Fruit fly (Drosophila melanogaster) whole organism, embryonic: ENCODE measurements around the gene senju.

ENCODE experiments used
- Ada2b ChIP-seq: fragments of 200-800 bp; sonication (Bioruptor generic); IDR thresholded peaks from 2 replicates; pipeline ENCODE4 v1.3.6; 2022; ENCODE audit warnings: missing biosample characterization, missing genetic modification characterization
- Atf6 ChIP-seq: fragments of 200-800 bp; sonication (Bioruptor generic); IDR thresholded peaks from 2 replicates; pipeline ENCODE4 v1.3.6; 2022; ENCODE audit warnings: missing biosample characterization, missing genetic modification characterization
- B-H2 ChIP-seq: fragments of 200-800 bp; sonication (Bioruptor generic); optimal IDR thresholded peaks from 2 replicates; lab custom pipeline; 2018; ENCODE audit warnings: missing biosample characterization, mild to moderate bottlenecking, missing genetic modification characterization
- Bdp1 ChIP-seq: fragments of 200-800 bp; sonication (Bioruptor generic); optimal IDR thresholded peaks from 3 replicates; lab custom pipeline; 2016; ENCODE audit warnings: missing biosample characterization, missing genetic modification characterization
- CG10654 ChIP-seq: fragments of 200-800 bp; sonication (Bioruptor generic); optimal IDR thresholded peaks from 2 replicates; lab custom pipeline; 2016; ENCODE audit warnings: missing biosample characterization, missing genetic modification characterization
- CG11560 ChIP-seq: fragments of 200-800 bp; sonication (Bioruptor generic); IDR thresholded peaks from 3 replicates; pipeline ENCODE4 v1.3.6; 2022; ENCODE audit warnings: missing biosample characterization, missing genetic modification characterization
- CG11723 ChIP-seq: fragments of 200-800 bp; sonication (Bioruptor generic); optimal IDR thresholded peaks from 2 replicates; lab custom pipeline; 2017; ENCODE audit warnings: missing biosample characterization, mild to moderate bottlenecking, missing genetic modification characterization
- CG13287 ChIP-seq: fragments of 200-800 bp; sonication (Bioruptor generic); IDR thresholded peaks from 2 replicates; pipeline ENCODE4 v1.3.6; 2022; ENCODE audit warnings: missing biosample characterization, missing genetic modification characterization; ENCODE audit not compliant: partially characterized antibody
- CG15601 ChIP-seq: fragments of 200-800 bp; sonication (Bioruptor generic); optimal IDR thresholded peaks from 3 replicates; lab custom pipeline; 2019; ENCODE audit warnings: missing biosample characterization, mild to moderate bottlenecking, missing genetic modification characterization, moderate library complexity
- CG17612 ChIP-seq: fragments of 200-800 bp; sonication (Bioruptor generic); IDR thresholded peaks from 2 replicates; pipeline ENCODE4 v1.3.6; 2022; ENCODE audit warnings: missing biosample characterization, missing genetic modification characterization
- CG1792 ChIP-seq: fragments of 200-800 bp; sonication (Bioruptor generic); optimal IDR thresholded peaks from 2 replicates; lab custom pipeline; 2016; ENCODE audit warnings: missing biosample characterization, missing genetic modification characterization
- CG42726 ChIP-seq: fragments of 200-800 bp; sonication (Bioruptor generic); IDR thresholded peaks from 2 replicates; pipeline ENCODE4 v1.3.6; 2022; ENCODE audit warnings: missing biosample characterization, missing genetic modification characterization; ENCODE audit not compliant: partially characterized antibody
- CG4282 ChIP-seq: fragments of 200-800 bp; sonication (Bioruptor generic); optimal IDR thresholded peaks from 2 replicates; lab custom pipeline; 2016; ENCODE audit warnings: missing biosample characterization, missing genetic modification characterization
- CG4424 ChIP-seq: fragments of 200-800 bp; sonication (Bioruptor generic); optimal IDR thresholded peaks from 3 replicates; lab custom pipeline; 2016; ENCODE audit warnings: missing biosample characterization, missing genetic modification characterization
- CG4617 ChIP-seq: fragments of 200-800 bp; sonication (Bioruptor generic); optimal IDR thresholded peaks from 3 replicates; lab custom pipeline; 2016; ENCODE audit warnings: missing biosample characterization, missing genetic modification characterization, borderline replicate concordance
- CG4854 ChIP-seq: fragments of 200-800 bp; sonication (Bioruptor generic); optimal IDR thresholded peaks from 2 replicates; lab custom pipeline; 2016; ENCODE audit warnings: missing biosample characterization, missing genetic modification characterization, inconsistent platforms
- CG6175 ChIP-seq: fragments of 200-800 bp; sonication (Bioruptor generic); IDR thresholded peaks from 3 replicates; pipeline ENCODE4 v1.3.6; 2022; ENCODE audit warnings: missing biosample characterization, missing genetic modification characterization
- CG6765 ChIP-seq: fragments of 200-800 bp; sonication (Bioruptor generic); optimal IDR thresholded peaks from 3 replicates; lab custom pipeline; 2017; ENCODE audit warnings: missing biosample characterization, mild to moderate bottlenecking, missing genetic modification characterization
- CG8089 ChIP-seq: fragments of 200-800 bp; sonication (Bioruptor generic); optimal IDR thresholded peaks from 3 replicates; lab custom pipeline; 2016; ENCODE audit warnings: missing biosample characterization, missing genetic modification characterization
- CG9797 ChIP-seq: fragments of 200-800 bp; sonication (Bioruptor generic); optimal IDR thresholded peaks from 3 replicates; lab custom pipeline; 2018; ENCODE audit warnings: missing biosample characterization, mild to moderate bottlenecking, missing genetic modification characterization
- CG9817 ChIP-seq: fragments of 200-800 bp; sonication (Bioruptor generic); optimal IDR thresholded peaks from 2 replicates; lab custom pipeline; 2018; ENCODE audit warnings: missing biosample characterization, mild to moderate bottlenecking, missing genetic modification characterization, moderate library complexity
- CG9876 ChIP-seq: fragments of 200-800 bp; sonication (Bioruptor generic); optimal IDR thresholded peaks from 2 replicates; lab custom pipeline; 2016; ENCODE audit warnings: missing biosample characterization, missing genetic modification characterization
- Camta ChIP-seq: fragments of 200-800 bp; sonication (Bioruptor generic); optimal IDR thresholded peaks from 2 replicates; lab custom pipeline; 2016; ENCODE audit warnings: missing biosample characterization, missing genetic modification characterization
- Ets65A ChIP-seq: fragments of 200-800 bp; sonication (Bioruptor generic); peaks from one replicate; lab custom pipeline; 2016; ENCODE audit warnings: missing biosample characterization, missing genetic modification characterization
- H2.0 ChIP-seq: fragments of 200-800 bp; sonication (Bioruptor generic); IDR thresholded peaks from 2 replicates; pipeline ENCODE4 v1.3.6; 2022; ENCODE audit warnings: missing biosample characterization, missing genetic modification characterization
- HLH54F ChIP-seq: fragments of 200-800 bp; sonication (Bioruptor generic); optimal IDR thresholded peaks from 3 replicates; lab custom pipeline; 2016; ENCODE audit warnings: missing biosample characterization, missing genetic modification characterization
- MBD-R2 ChIP-seq: fragments of 200-800 bp; sonication (Bioruptor generic); IDR thresholded peaks from 2 replicates; pipeline ENCODE4 v1.3.6; 2022; ENCODE audit warnings: missing biosample characterization, missing genetic modification characterization
- MTF-1 ChIP-seq: fragments of 200-800 bp; sonication (Bioruptor generic); optimal IDR thresholded peaks from 2 replicates; lab custom pipeline; 2018; ENCODE audit warnings: missing biosample characterization, mild to moderate bottlenecking, missing genetic modification characterization, borderline replicate concordance
- Mes4 ChIP-seq: fragments of 200-800 bp; sonication (Bioruptor generic); optimal IDR thresholded peaks from 2 replicates; lab custom pipeline; 2016; ENCODE audit warnings: missing biosample characterization, missing genetic modification characterization
- Optix ChIP-seq: fragments of 200-800 bp; sonication (Bioruptor generic); IDR thresholded peaks from 3 replicates; pipeline ENCODE4 v1.3.6; 2022; ENCODE audit warnings: missing biosample characterization, missing genetic modification characterization
- Scr ChIP-seq: fragments of 200-800 bp; sonication (Bioruptor generic); IDR thresholded peaks from 2 replicates; pipeline ENCODE4 v1.3.6; 2022; ENCODE audit warnings: missing biosample characterization, missing genetic modification characterization; ENCODE audit not compliant: partially characterized antibody
- Side ChIP-seq: fragments of 200-800 bp; sonication (Bioruptor generic); optimal IDR thresholded peaks from 2 replicates; lab custom pipeline; 2016; ENCODE audit warnings: missing biosample characterization, missing genetic modification characterization
- Sry-β ChIP-seq: fragments of 200-800 bp; sonication (Bioruptor generic); optimal IDR thresholded peaks from 2 replicates; lab custom pipeline; 2018; ENCODE audit warnings: missing biosample characterization, mild to moderate bottlenecking, missing genetic modification characterization, moderate library complexity
- Stat92E ChIP-seq, 3 experiments: fragments of >200 bp in 2 of 3; fragments of 200-800 bp in 1 of 3; sonication (Bioruptor generic) in 1 of 3; optimal IDR thresholded peaks; 2 replicates each; lab custom pipeline; 2017 to 2019; ENCODE audit warnings: missing biosample characterization in 3 of 3, missing genetic modification characterization in 3 of 3, mild to moderate bottlenecking in 1 of 3, moderate library complexity in 1 of 3
- Xbp1 ChIP-seq: fragments of 200-800 bp; sonication (Bioruptor generic); optimal IDR thresholded peaks from 3 replicates; lab custom pipeline; 2016; ENCODE audit warnings: missing biosample characterization, mild to moderate bottlenecking, missing genetic modification characterization
- ab ChIP-seq: fragments of 200-800 bp; sonication (Bioruptor generic); optimal IDR thresholded peaks from 2 replicates; lab custom pipeline; 2016; ENCODE audit warnings: missing biosample characterization, missing genetic modification characterization
- ara ChIP-seq: fragments of 200-800 bp; sonication (Bioruptor generic); IDR thresholded peaks from 2 replicates; pipeline ENCODE4 v1.3.6; 2022; ENCODE audit warnings: missing biosample characterization, missing genetic modification characterization
- bcd ChIP-seq: fragments of 200-800 bp; sonication (Bioruptor generic); optimal IDR thresholded peaks from 2 replicates; lab custom pipeline; 2017; ENCODE audit warnings: missing biosample characterization, mild to moderate bottlenecking, missing genetic modification characterization
- dan ChIP-seq: fragments of 200-800 bp; sonication (Bioruptor generic); IDR thresholded peaks from 2 replicates; pipeline ENCODE4 v1.3.6; 2022; ENCODE audit warnings: missing biosample characterization, missing genetic modification characterization
- dm ChIP-seq: fragments of 200-800 bp; sonication (Bioruptor generic); optimal IDR thresholded peaks from 3 replicates; lab custom pipeline; 2016; ENCODE audit warnings: missing biosample characterization, missing genetic modification characterization
- ewg ChIP-seq: fragments of 200-800 bp; sonication (Bioruptor generic); optimal IDR thresholded peaks from 3 replicates; lab custom pipeline; 2017; ENCODE audit warnings: mild to moderate bottlenecking, missing biosample characterization, missing genetic modification reagents, missing genetic modification characterization
- fd96Cb ChIP-seq: fragments of 200-800 bp; sonication (Bioruptor generic); optimal IDR thresholded peaks from 2 replicates; lab custom pipeline; 2018; ENCODE audit warnings: missing biosample characterization, mild to moderate bottlenecking, missing genetic modification characterization, moderate library complexity
- gsb ChIP-seq: fragments of 200-800 bp; sonication (Bioruptor generic); IDR thresholded peaks from 2 replicates; pipeline ENCODE4 v1.3.6; 2022; ENCODE audit warnings: missing biosample characterization, missing genetic modification characterization
- kah ChIP-seq: fragments of 200-800 bp; sonication (Bioruptor generic); optimal IDR thresholded peaks from 2 replicates; lab custom pipeline; 2018; ENCODE audit warnings: missing biosample characterization, mild to moderate bottlenecking, missing genetic modification characterization
- lbe ChIP-seq: fragments of 200-800 bp; sonication (Bioruptor generic); optimal IDR thresholded peaks from 2 replicates; lab custom pipeline; 2016; ENCODE audit warnings: missing biosample characterization, mild to moderate bottlenecking, missing genetic modification characterization
- ro ChIP-seq: fragments of 200-800 bp; sonication (Bioruptor generic); IDR thresholded peaks from 2 replicates; pipeline ENCODE4 v1.3.6; 2022; ENCODE audit warnings: missing biosample characterization, missing genetic modification characterization
- sisA ChIP-seq: fragments of 200-800 bp; sonication (Bioruptor generic); IDR thresholded peaks from 2 replicates; pipeline ENCODE4 v1.3.6; 2022; ENCODE audit warnings: missing biosample characterization, missing genetic modification characterization
- sug ChIP-seq: fragments of 200-800 bp; optimal IDR thresholded peaks from 2 replicates; lab custom pipeline; 2019; ENCODE audit warnings: missing biosample characterization, mild to moderate bottlenecking, missing genetic modification characterization, moderate library complexity
- tap ChIP-seq: fragments of 200-800 bp; optimal IDR thresholded peaks from 3 replicates; lab custom pipeline; 2019; ENCODE audit warnings: missing biosample characterization, mild to moderate bottlenecking, missing genetic modification characterization, moderate library complexity
- tna ChIP-seq: fragments of 200-800 bp; sonication (Bioruptor generic); IDR thresholded peaks from 2 replicates; pipeline ENCODE4 v1.3.6; 2022; ENCODE audit warnings: missing biosample characterization, missing genetic modification characterization; ENCODE audit not compliant: partially characterized antibody

senju gene

DNA sequence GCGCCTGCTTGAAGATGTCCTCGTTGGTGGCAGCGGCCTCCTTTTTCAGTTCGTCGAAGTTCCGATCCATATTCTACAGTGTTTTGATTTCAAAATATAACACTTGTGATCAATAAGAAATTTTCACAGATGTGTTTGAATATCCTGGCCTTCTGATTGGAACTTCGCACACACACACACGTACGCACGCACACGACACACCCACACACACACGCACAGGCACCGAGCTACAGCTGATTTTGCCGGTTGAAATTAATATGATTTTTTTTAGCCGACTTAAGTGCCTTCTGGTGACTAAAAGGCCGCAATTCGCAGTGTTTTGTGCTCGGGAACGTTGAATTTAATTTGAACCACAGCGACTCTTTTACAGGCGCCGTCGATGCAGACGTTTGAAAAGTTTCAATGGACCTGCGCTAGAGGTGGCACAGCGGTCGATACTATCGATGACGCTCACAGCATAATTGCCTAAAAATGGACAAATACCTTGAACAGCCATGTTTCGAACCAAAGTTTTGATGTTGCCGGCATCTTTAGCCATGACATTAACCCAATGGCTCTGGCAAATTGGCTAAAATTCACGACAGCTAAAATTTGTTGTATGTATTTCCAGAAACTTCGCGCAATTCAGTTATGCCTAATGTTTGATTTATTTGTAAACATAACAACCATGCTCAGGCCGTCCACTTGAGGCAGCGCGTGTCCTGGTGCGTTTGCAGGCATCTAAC, 43.2 kb upstream of the senju start, which contains the start of gene Rtnl1 (continued):
- no peak for TF ChIP-seq CG11723 (GFP tag; lab: Kevin White, UChicago)
- peak; percentile 24 for TF ChIP-seq CG4424 (GFP tag; lab: Kevin White, UChicago)
- peak; percentile 42 for TF ChIP-seq CG15601 (tag; lab: Kevin White, UChicago)
- TF ChIP-seq B-H2 (GFP tag; lab: Kevin White, UChicago): peak; percentile 26
- TF ChIP-seq CG13287: peak; percentile 97
- TF ChIP-seq Side: peak; percentile 3
- TF ChIP-seq kah (GFP tag; lab: Kevin White, UChicago): no peak
- TF ChIP-seq CG4617: peak; percentile 81
- peak; percentile 52 for TF ChIP-seq Xbp1
- peak; percentile 63 for TF ChIP-seq sug (tag; lab: Kevin White, UChicago)
- TF ChIP-seq CG4854 (GFP tag; lab: Kevin White, UChicago): peak; percentile 2
- no peak for TF ChIP-seq Ada2b (GFP tag; lab: Robert Waterston, UW)
- no peak for TF ChIP-seq CG17612 (GFP tag; lab: Robert Waterston, UW)
- no peak for TF ChIP-seq MTF-1 (GFP tag; lab: Kevin White, UChicago)
- no peak for TF ChIP-seq ro (GFP tag; lab: Robert Waterston, UW)
- TF ChIP-seq CG11560 (tag; lab: Robert Waterston, UW): 0 out of 3 replicates have a peak, but pooled peaks have one; percentile 9
- TF ChIP-seq dm: peak; percentile 40
- TF ChIP-seq CG9797 (GFP tag; lab: Kevin White, UChicago): peak; percentile 80
- peak; percentile 81 for TF ChIP-seq Sry-β (GFP tag; lab: Kevin White, UChicago)
- no peak for TF ChIP-seq Atf6 (GFP tag; lab: Robert Waterston, UW)
- TF ChIP-seq Scr (GFP tag; lab: Robert Waterston, UW): peak; percentile 92
- TF ChIP-seq CG9817 (tag; lab: Kevin White, UChicago): peak; percentile 9
- TF ChIP-seq Stat92E (GFP tag; optimal IDR thresholded peaks at IDR 0.05; lab: Kevin White, UChicago): no peak
- TF ChIP-seq CG6175: 0 out of 3 replicates have a peak, but pooled peaks have one; percentile 7
- no peak for TF ChIP-seq CG10654 (GFP tag; lab: Kevin White, UChicago)
- TF ChIP-seq gsb (GFP tag; lab: Robert Waterston, UW): no peak
- peak; percentile 90 for TF ChIP-seq tna (GFP tag; lab: Robert Waterston, UW)
- TF ChIP-seq tap (tag; lab: Kevin White, UChicago): no peak
- TF ChIP-seq CG6765: no peak
- no peak for TF ChIP-seq lbe
- TF ChIP-seq ara (GFP tag; lab: Robert Waterston, UW): no peak
- no peak for TF ChIP-seq H2.0 (GFP tag; lab: Robert Waterston, UW)
- peak; percentile 95 for TF ChIP-seq CG42726 (GFP tag; lab: Robert Waterston, UW)
- TF ChIP-seq HLH54F (GFP tag; lab: Kevin White, UChicago): no peak
- no peak for TF ChIP-seq Bdp1 (GFP tag; lab: Kevin White, UChicago)
- TF ChIP-seq ewg (GFP tag; lab: Kevin White, UChicago): peak; percentile 100
- no peak for TF ChIP-seq bcd (GFP tag; lab: Kevin White, UChicago)
- TF ChIP-seq sisA (GFP tag; lab: Robert Waterston, UW): no peak; the same call in 1 of the 2 replicates
- TF ChIP-seq ab (GFP tag; lab: Kevin White, UChicago): no peak
- TF ChIP-seq Optix: no peak
- peak; percentile 80 for TF ChIP-seq MBD-R2 (GFP tag; lab: Robert Waterston, UW)
- TF ChIP-seq dan (GFP tag; lab: Robert Waterston, UW): no peak
- peak; percentile 59 for TF ChIP-seq CG9876 (GFP tag; lab: Kevin White, UChicago)
- peak; percentile 42 for TF ChIP-seq Ets65A (GFP tag; lab: Kevin White, UChicago)
- TF ChIP-seq CG1792: peak; percentile 10
- TF ChIP-seq Mes4: no peak
- TF ChIP-seq CG4282: no peak
- TF ChIP-seq fd96Cb (tag; lab: Kevin White, UChicago): no peak
- no peak for TF ChIP-seq Camta
- TF ChIP-seq CG8089 (GFP tag; lab: Kevin White, UChicago): no peak
